Fruit fly (Drosophila melanogaster) whole organism, larva: ENCODE data around the gene CG12730.

Source experiments
- noc ChIP-seq: fragments of 200-800 bp; sonication (Bioruptor generic); optimal IDR thresholded peaks from 3 replicates; lab custom pipeline; 2019; ENCODE audit warnings: missing biosample characterization, mild to moderate bottlenecking, missing genetic modification characterization, moderate library complexity

CG12730 gene

dm6 chrX:5515903-5516658 lies at the start of gene CG12730:
CG12730 (plus strand) TSS chrX:5516608.
- TF ChIP-seq noc (tag; lab: Kevin White, UChicago): no peak

dm6 chrX:5485903-5486302 lies 30.5 kb upstream of the CG12730 start:
- no peak for TF ChIP-seq noc (tag; lab: Kevin White, UChicago)

- no peak for TF ChIP-seq noc (tag; lab: Kevin White, UChicago)
Measured at dm6 chrX:5487381-5487780, 29.0 kb upstream of the CG12730 start.

dm6 chrX:5495901-5496300 lies 20.5 kb upstream of the CG12730 start, which contains the start of gene frma:
frma (minus strand) TSS chrX:5496052.
- no peak for TF ChIP-seq noc (tag; lab: Kevin White, UChicago)

- TF ChIP-seq noc (tag; lab: Kevin White, UChicago): no peak
Measured at dm6 chrX:5496727-5497126, 19.7 kb upstream of the CG12730 start.

- TF ChIP-seq noc (tag; lab: Kevin White, UChicago): no peak
Measured at dm6 chrX:5501129-5501528, 15.3 kb upstream of the CG12730 start, which contains the start of the genes CG32762 and CG4151. CG32762 (minus strand) TSS chrX:5501229. CG4151 (plus strand) TSS chrX:5501476.

dm6 chrX:5503916-5504315 lies 12.5 kb upstream of the CG12730 start:
- no peak for TF ChIP-seq noc (tag; lab: Kevin White, UChicago)

dm6 chrX:5511167-5511566 lies 5.2 kb upstream of the CG12730 start:
- no peak for TF ChIP-seq noc (tag; lab: Kevin White, UChicago)

- no peak for TF ChIP-seq noc (tag; lab: Kevin White, UChicago)
Measured at dm6 chrX:5515151-5515550, 1.3 kb upstream of the CG12730 start.

- no peak for TF ChIP-seq noc (tag; lab: Kevin White, UChicago)
Measured at dm6 chrX:5516783-5517571, 569 bp downstream of the CG12730 start.

dm6 chrX:5518196-5518595 lies 1.8 kb downstream of the CG12730 start:
- TF ChIP-seq noc (tag; lab: Kevin White, UChicago): no peak

- TF ChIP-seq noc (tag; lab: Kevin White, UChicago): no peak
Measured at dm6 chrX:5524240-5524881, 8.0 kb downstream of the CG12730 start.

dm6 chrX:5552805-5553204 lies 36.4 kb downstream of the CG12730 start:
- TF ChIP-seq noc (tag; lab: Kevin White, UChicago): no peak

dm6 chrX:5553664-5554063 lies 37.3 kb downstream of the CG12730 start:
- TF ChIP-seq noc (tag; lab: Kevin White, UChicago): no peak

- TF ChIP-seq noc (tag; lab: Kevin White, UChicago): no peak
Measured at dm6 chrX:5558495-5558894, 42.1 kb downstream of the CG12730 start.

dm6 chrX:5559363-5559762 lies 43.0 kb downstream of the CG12730 start:
- no peak for TF ChIP-seq noc (tag; lab: Kevin White, UChicago)
